Worm (Caenorhabditis elegans) whole organism, early embryonic: Measurements from ENCODE around the gene C34C12.2.

Experiments used
- B0310.2 ChIP-seq: sonication (generic microtip); optimal IDR thresholded peaks from 2 replicates; lab custom pipeline; 2016; ENCODE audit warnings: mild to moderate bottlenecking, missing genetic modification characterization, missing compliant biosample characterization
- F13C5.2 ChIP-seq: sonication (generic microtip); optimal IDR thresholded peaks from 2 replicates; lab custom pipeline; 2017; ENCODE audit warnings: mild to moderate bottlenecking, missing genetic modification characterization, inconsistent platforms, missing compliant biosample characterization
- aly-1 ChIP-seq: sonication (generic microtip); optimal IDR thresholded peaks from 2 replicates; lab custom pipeline; 2016; ENCODE audit warnings: missing genetic modification characterization, missing compliant biosample characterization
- ama-1 ChIP-seq: fragments of 150-350 bp; optimal IDR thresholded peaks from 2 replicates; lab custom pipeline; 2014
- ceh-13 ChIP-seq: fragments of 200-800 bp; sonication (Bioruptor generic); optimal IDR thresholded peaks from 2 replicates; lab custom pipeline; 2018; ENCODE audit warnings: mild to moderate bottlenecking, missing genetic modification characterization, missing compliant biosample characterization
- ceh-36 ChIP-seq: sonication (generic microtip); optimal IDR thresholded peaks from 2 replicates; lab custom pipeline; 2016; ENCODE audit warnings: missing genetic modification characterization, inconsistent platforms, missing compliant biosample characterization
- ets-7 ChIP-seq: sonication (generic microtip); optimal IDR thresholded peaks from 2 replicates; lab custom pipeline; 2016; ENCODE audit warnings: missing genotype, missing genetic modification characterization, missing compliant biosample characterization
- flt-1 ChIP-seq: fragments of 200-800 bp; sonication (Bioruptor generic); IDR thresholded peaks from 2 replicates; pipeline ENCODE4 v1.3.6; 2022; ENCODE audit warnings: missing genetic modification characterization, missing compliant biosample characterization
- hmbx-1 ChIP-seq: sonication (generic microtip); optimal IDR thresholded peaks from 2 replicates; lab custom pipeline; 2016; ENCODE audit warnings: mild to moderate bottlenecking, missing genetic modification characterization, missing compliant biosample characterization
- hmg-4 ChIP-seq: fragments of 200-800 bp; sonication (Bioruptor generic); optimal IDR thresholded peaks from 2 replicates; lab custom pipeline; 2018; ENCODE audit warnings: mild to moderate bottlenecking, missing genetic modification characterization, missing compliant biosample characterization
- hnd-1 ChIP-seq: sonication (generic microtip); optimal IDR thresholded peaks from 2 replicates; lab custom pipeline; 2016; ENCODE audit warnings: missing genetic modification characterization, missing compliant biosample characterization
- pes-1 ChIP-seq: fragments of 200-800 bp; sonication (Bioruptor generic); IDR thresholded peaks from 2 replicates; pipeline ENCODE4 v1.3.6; 2022; ENCODE audit warnings: missing genetic modification reagents, missing genetic modification characterization, missing compliant biosample characterization
- scrt-1 ChIP-seq: fragments of 200-800 bp; sonication (Bioruptor generic); IDR thresholded peaks from 2 replicates; pipeline ENCODE4 v1.3.6; 2022; ENCODE audit warnings: missing genetic modification characterization, missing compliant biosample characterization
- sea-1 ChIP-seq: fragments of 200-800 bp; sonication (Bioruptor generic); conservative IDR thresholded peaks from 2 replicates; pipeline ENCODE4 v1.3.6; 2022; ENCODE audit warnings: missing genetic modification characterization, missing compliant biosample characterization
- tbx-11 ChIP-seq: fragments of 200-800 bp; sonication (Bioruptor generic); IDR thresholded peaks from 2 replicates; pipeline ENCODE4 v1.3.6; 2022; ENCODE audit warnings: missing genetic modification characterization, missing compliant biosample characterization
- tbx-37 ChIP-seq: fragments of 200-800 bp; sonication (Bioruptor generic); conservative IDR thresholded peaks from 2 replicates; pipeline ENCODE4 v1.3.6; 2022; ENCODE audit warnings: missing genetic modification reagents, missing genetic modification characterization, missing compliant biosample characterization
- tra-4 ChIP-seq: sonication (generic microtip); optimal IDR thresholded peaks from 2 replicates; lab custom pipeline; 2017; ENCODE audit warnings: missing genetic modification characterization, missing compliant biosample characterization

Gene C34C12.2

DNA sequence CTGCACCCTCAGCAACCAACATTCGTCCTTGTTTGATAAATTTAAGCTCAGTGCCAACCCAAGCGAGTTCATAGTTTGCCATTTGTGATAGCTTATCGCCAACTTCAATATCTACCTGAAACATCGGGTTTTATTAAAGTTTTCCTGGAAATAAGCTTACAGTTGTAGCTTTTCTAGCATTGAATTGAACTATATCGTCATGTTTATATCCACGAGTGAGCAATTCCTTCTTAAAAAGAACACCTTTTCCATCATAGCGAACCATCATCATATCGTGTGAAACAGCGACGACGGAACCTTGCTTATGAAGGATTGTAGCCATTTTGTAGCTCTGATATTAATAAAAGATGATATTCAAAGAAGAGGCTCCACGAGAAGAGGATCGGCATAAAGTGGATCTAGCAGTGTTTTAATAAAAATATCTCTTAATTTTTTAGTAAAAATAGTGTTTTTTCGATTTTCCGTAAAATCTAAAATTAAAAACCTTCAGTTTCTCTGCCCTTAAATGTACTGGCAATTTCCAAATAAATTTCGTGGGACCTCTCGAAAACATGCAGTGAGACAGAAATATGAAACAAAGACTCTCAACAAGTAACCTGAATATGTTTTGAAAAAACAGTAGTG lies 48.7 kb downstream of the C34C12.2 start, which contains the start of gene M01F1.8:
Gene M01F1.8, minus strand, starts transcription at position 335 of the 624 bp plus-strand sequence.
- TF ChIP-seq ama-1 (lab: Kevin White, UChicago) (peak; percentile 53), tra-4 (tag; lab: Kevin White, UChicago) (no peak)

ce11 chrIII:3503286-3503685 lies 49.7 kb downstream of the C34C12.2 start, which contains the start of gene rpl-16:
Gene rpl-16, minus strand, starts transcription at chrIII:3503604.
- TF ChIP-seq hmg-4, result no peak
- no peak for TF ChIP-seq aly-1
- TF ChIP-seq scrt-1, result no peak
- no peak for TF ChIP-seq hnd-1
- TF ChIP-seq tbx-37 (GFP tag; lab: Robert Waterston, UW), result no peak
- TF ChIP-seq tra-4 (tag; lab: Kevin White, UChicago), result no peak
- TF ChIP-seq flt-1 (GFP tag; lab: Robert Waterston, UW), result no peak
- no peak for TF ChIP-seq ceh-13
- TF ChIP-seq ceh-36, result no peak
- TF ChIP-seq pes-1 (GFP tag; lab: Robert Waterston, UW), result no peak
- no peak for TF ChIP-seq ets-7 (tag; lab: Kevin White, UChicago)
- TF ChIP-seq ama-1 (lab: Kevin White, UChicago), result no peak
- TF ChIP-seq hmbx-1 (tag; lab: Kevin White, UChicago), result no peak
- TF ChIP-seq F13C5.2 (tag; lab: Kevin White, UChicago), result no peak
- no peak for TF ChIP-seq B0310.2 (tag; lab: Kevin White, UChicago)
- TF ChIP-seq sea-1, result no peak
- no peak for TF ChIP-seq tbx-11

- TF ChIP-seq hmbx-1 (tag; lab: Kevin White, UChicago) (no peak), F13C5.2 (tag; lab: Kevin White, UChicago) (no peak), hmg-4 (no peak), sea-1 (no peak), ceh-36 (no peak), ama-1 (lab: Kevin White, UChicago) (no peak), hnd-1 (no peak), ceh-13 (no peak), B0310.2 (tag; lab: Kevin White, UChicago) (no peak), ets-7 (tag; lab: Kevin White, UChicago) (no peak), scrt-1 (no peak), tra-4 (tag; lab: Kevin White, UChicago) (no peak), flt-1 (GFP tag; lab: Robert Waterston, UW) (no peak), aly-1 (no peak)
Observed at ce11 chrIII:3504239-3504638, 50.7 kb downstream of the C34C12.2 start.

- TF ChIP-seq F13C5.2 (tag; lab: Kevin White, UChicago) (peak; percentile 85), hnd-1 (no peak), hmg-4 (peak; percentile 15), aly-1 (peak; percentile 35), tra-4 (tag; lab: Kevin White, UChicago) (no peak), flt-1 (GFP tag; lab: Robert Waterston, UW) (no peak), pes-1 (GFP tag; lab: Robert Waterston, UW) (0 out of 2 replicates have a peak, but pooled peaks have one; percentile 50), ceh-13 (no peak), ceh-36 (no peak), ama-1 (lab: Kevin White, UChicago) (no peak), hmbx-1 (tag; lab: Kevin White, UChicago) (no peak)
Observed at ce11 chrIII:3505051-3505548, 51.5 kb downstream of the C34C12.2 start, which contains the start of gene lias-1. Gene lias-1, minus strand, starts transcription at chrIII:3505101.
